Worm (Caenorhabditis elegans) whole organism, young adult: ENCODE data around the gene acd-4.

Experiments
- B0019.2 ChIP-seq: fragments of 200-800 bp; sonication (Bioruptor generic); conservative IDR thresholded peaks from 2 replicates; pipeline ENCODE4 v1.3.6; 2022; ENCODE audit warnings: missing genetic modification reagents, missing genetic modification characterization, missing compliant biosample characterization
- C17E4.6 ChIP-seq: fragments of 200-800 bp; sonication (Bioruptor generic); IDR thresholded peaks from 2 replicates; pipeline ENCODE4 v1.3.6; 2022; ENCODE audit warnings: missing genetic modification reagents, missing genetic modification characterization, missing compliant biosample characterization
- F55B11.4 ChIP-seq: sonication (generic microtip); optimal IDR thresholded peaks from 2 replicates; lab custom pipeline; 2016; ENCODE audit warnings: missing compliant biosample characterization, missing genetic modification characterization, borderline replicate concordance; ENCODE audit not compliant: insufficient read depth
- Y56A3A.18 ChIP-seq: fragments of 200-800 bp; sonication (Bioruptor generic); IDR thresholded peaks from 2 replicates; pipeline ENCODE4 v1.3.6; 2022; ENCODE audit warnings: missing genetic modification reagents, missing genetic modification characterization, missing compliant biosample characterization
- Y95B8A.8 ChIP-seq: fragments of 200-800 bp; sonication (Bioruptor generic); IDR thresholded peaks from 2 replicates; pipeline ENCODE4 v1.3.6; 2022; ENCODE audit warnings: missing genetic modification reagents, missing genetic modification characterization, missing compliant biosample characterization
- akir-1 ChIP-seq: fragments of 200-800 bp; sonication (Bioruptor generic); optimal IDR thresholded peaks from 2 replicates; lab custom pipeline; 2018; ENCODE audit warnings: mild to moderate bottlenecking, missing genetic modification characterization, moderate library complexity, missing compliant biosample characterization
- ama-1 ChIP-seq, 3 experiments: fragments of 150-350 bp in 1 of 3; sonication (generic microtip) in 2 of 3; optimal IDR thresholded peaks; 2 replicates each; lab custom pipeline; 2014 to 2018; ENCODE audit warnings: missing biosample characterization in 2 of 3, missing genetic modification characterization in 2 of 3, missing genetic modification reagents in 2 of 3
- athp-1 ChIP-seq: sonication (generic microtip); optimal IDR thresholded peaks from 2 replicates; lab custom pipeline; 2017; ENCODE audit warnings: mild to moderate bottlenecking, missing genetic modification characterization, missing compliant biosample characterization
- attf-3 ChIP-seq: fragments of 200-800 bp; sonication (Bioruptor generic); conservative IDR thresholded peaks from 2 replicates; pipeline ENCODE4 v1.3.6; 2022; ENCODE audit warnings: missing genetic modification reagents, missing genetic modification characterization, missing compliant biosample characterization
- attf-5 ChIP-seq: fragments of 200-800 bp; sonication (Bioruptor generic); optimal IDR thresholded peaks from 2 replicates; lab custom pipeline; 2018; ENCODE audit warnings: mild to moderate bottlenecking, missing genetic modification characterization, missing compliant biosample characterization
- bed-2 ChIP-seq: fragments of 200-800 bp; sonication (Bioruptor generic); IDR thresholded peaks from 2 replicates; pipeline ENCODE4 v1.3.6; 2022; ENCODE audit warnings: missing genetic modification reagents, missing genetic modification characterization, missing compliant biosample characterization
- ceh-100 ChIP-seq: fragments of 200-800 bp; sonication (Bioruptor generic); IDR thresholded peaks from 2 replicates; pipeline ENCODE4 v1.3.6; 2022; ENCODE audit warnings: missing genetic modification reagents, missing genetic modification characterization, missing compliant biosample characterization
- ceh-40 ChIP-seq: fragments of 200-800 bp; sonication (Bioruptor generic); IDR thresholded peaks from 2 replicates; pipeline ENCODE4 v1.3.6; 2022; ENCODE audit warnings: missing genetic modification characterization, missing compliant biosample characterization
- ceh-58 ChIP-seq: fragments of 200-800 bp; sonication (Bioruptor generic); IDR thresholded peaks from 2 replicates; pipeline ENCODE4 v1.3.6; 2022; ENCODE audit warnings: missing genetic modification characterization, missing compliant biosample characterization
- ceh-91 ChIP-seq: fragments of 200-800 bp; sonication (Bioruptor generic); IDR thresholded peaks from 2 replicates; pipeline ENCODE4 v1.3.6; 2022; ENCODE audit warnings: missing genetic modification reagents, missing genetic modification characterization, missing compliant biosample characterization
- dpl-1 ChIP-seq: fragments of 150-350 bp; optimal IDR thresholded peaks from 2 replicates; lab custom pipeline; 2014; ENCODE audit warnings: missing biosample characterization, missing genetic modification reagents, missing genetic modification characterization
- efl-1 ChIP-seq: fragments of 150-350 bp; optimal IDR thresholded peaks from 2 replicates; lab custom pipeline; 2014; ENCODE audit warnings: missing biosample characterization, missing genetic modification reagents, missing genetic modification characterization
- egl-18 ChIP-seq: fragments of 200-800 bp; sonication (Bioruptor generic); IDR thresholded peaks from 2 replicates; pipeline ENCODE4 v1.3.6; 2022; ENCODE audit warnings: missing genetic modification reagents, missing genetic modification characterization, missing compliant biosample characterization
- ets-4 ChIP-seq: fragments of 200-800 bp; sonication (Bioruptor generic); optimal IDR thresholded peaks from 2 replicates; lab custom pipeline; 2018; ENCODE audit warnings: mild to moderate bottlenecking, missing genetic modification characterization, missing compliant biosample characterization
- him-1 ChIP-seq: sonication (generic microtip); optimal IDR thresholded peaks from 2 replicates; lab custom pipeline; 2016; ENCODE audit warnings: missing genotype, missing genetic modification reagents, missing genetic modification characterization, missing compliant biosample characterization
- hlh-12 ChIP-seq: sonication (generic microtip); optimal IDR thresholded peaks from 2 replicates; lab custom pipeline; 2016; ENCODE audit warnings: missing genetic modification characterization, missing compliant biosample characterization
- hmg-1.2 ChIP-seq: fragments of 200-800 bp; sonication (Bioruptor generic); IDR thresholded peaks from 2 replicates; pipeline ENCODE4 v1.3.6; 2022; ENCODE audit warnings: missing genetic modification reagents, missing genetic modification characterization, missing compliant biosample characterization
- hmg-20 ChIP-seq: fragments of 200-800 bp; sonication (Bioruptor generic); IDR thresholded peaks from 2 replicates; pipeline ENCODE4 v1.3.6; 2022; ENCODE audit warnings: missing genetic modification reagents, missing genetic modification characterization, missing compliant biosample characterization
- hrde-1 ChIP-seq: sonication (generic microtip); optimal IDR thresholded peaks from 2 replicates; lab custom pipeline; 2016; ENCODE audit warnings: missing genetic modification characterization, mild to moderate bottlenecking, missing compliant biosample characterization, moderate library complexity, missing genotype, missing genetic modification reagents, borderline replicate concordance
- let-526 ChIP-seq: fragments of 200-800 bp; sonication (Bioruptor generic); IDR thresholded peaks from 2 replicates; pipeline ENCODE4 v1.3.6; 2022; ENCODE audit warnings: missing genetic modification reagents, missing genetic modification characterization, missing compliant biosample characterization
- let-607 ChIP-seq, 2 experiments: fragments of 200-800 bp in 1 of 2; sonication (Bioruptor generic) in 1 of 2; sonication (generic microtip) in 1 of 2; optimal IDR thresholded peaks; 2 replicates each; lab custom pipeline; 2016 to 2018; ENCODE audit warnings: mild to moderate bottlenecking in 2 of 2, missing compliant biosample characterization in 2 of 2, missing genetic modification characterization in 2 of 2, moderate library complexity in 2 of 2, missing genotype in 1 of 2
- lin-26 ChIP-seq: fragments of 200-800 bp; sonication (Bioruptor generic); IDR thresholded peaks from 2 replicates; pipeline ENCODE4 v1.3.6; 2022; ENCODE audit warnings: missing genetic modification reagents, missing genetic modification characterization, missing compliant biosample characterization
- mel-28 ChIP-seq: sonication (generic microtip); optimal IDR thresholded peaks from 2 replicates; lab custom pipeline; 2016; ENCODE audit warnings: borderline replicate concordance, mild to moderate bottlenecking, missing genetic modification characterization, missing compliant biosample characterization
- mxl-1 ChIP-seq: sonication (generic microtip); optimal IDR thresholded peaks from 2 replicates; lab custom pipeline; 2016; ENCODE audit warnings: missing genetic modification characterization, missing compliant biosample characterization
- nhr-179 ChIP-seq: sonication (generic microtip); optimal IDR thresholded peaks from 2 replicates; lab custom pipeline; 2016; ENCODE audit warnings: mild to moderate bottlenecking, missing genetic modification characterization, missing compliant biosample characterization
- nhr-80 ChIP-seq: sonication (generic microtip); optimal IDR thresholded peaks from 2 replicates; lab custom pipeline; 2016; ENCODE audit warnings: missing genetic modification characterization, missing compliant biosample characterization
- somi-1 ChIP-seq: fragments of 200-800 bp; sonication (Bioruptor generic); optimal IDR thresholded peaks from 2 replicates; lab custom pipeline; 2018; ENCODE audit warnings: mild to moderate bottlenecking, missing genetic modification characterization, missing compliant biosample characterization
- sptf-2 ChIP-seq: fragments of 200-800 bp; sonication (Bioruptor generic); optimal IDR thresholded peaks from 2 replicates; lab custom pipeline; 2018; ENCODE audit warnings: mild to moderate bottlenecking, missing genetic modification characterization, missing compliant biosample characterization
- tbp1 ChIP-seq: fragments of 200-800 bp; sonication (Bioruptor generic); optimal IDR thresholded peaks from 2 replicates; lab custom pipeline; 2018; ENCODE audit warnings: mild to moderate bottlenecking, missing genetic modification characterization, missing compliant biosample characterization
- unc-130 ChIP-seq: sonication (generic microtip); optimal IDR thresholded peaks from 2 replicates; lab custom pipeline; 2016; ENCODE audit warnings: missing genetic modification reagents, missing genetic modification characterization, missing compliant biosample characterization
- unc-62 ChIP-seq: fragments of 150-350 bp; optimal IDR thresholded peaks from 2 replicates; lab custom pipeline; 2014; ENCODE audit warnings: missing biosample characterization, missing genetic modification reagents, missing genetic modification characterization
- xnd-1 ChIP-seq: sonication (generic microtip); optimal IDR thresholded peaks from 2 replicates; lab custom pipeline; 2016; ENCODE audit warnings: missing genotype, missing genetic modification reagents, missing genetic modification characterization, missing compliant biosample characterization
- ztf-22 ChIP-seq: fragments of 200-800 bp; sonication (Bioruptor generic); optimal IDR thresholded peaks from 2 replicates; lab custom pipeline; 2018; ENCODE audit warnings: mild to moderate bottlenecking, missing genetic modification characterization, moderate library complexity, missing compliant biosample characterization
- ztf-28 ChIP-seq: fragments of 200-800 bp; sonication (Bioruptor generic); IDR thresholded peaks from 2 replicates; pipeline ENCODE4 v1.3.6; 2022; ENCODE audit warnings: missing genetic modification reagents, missing genetic modification characterization, missing compliant biosample characterization

The acd-4 gene

DNA sequence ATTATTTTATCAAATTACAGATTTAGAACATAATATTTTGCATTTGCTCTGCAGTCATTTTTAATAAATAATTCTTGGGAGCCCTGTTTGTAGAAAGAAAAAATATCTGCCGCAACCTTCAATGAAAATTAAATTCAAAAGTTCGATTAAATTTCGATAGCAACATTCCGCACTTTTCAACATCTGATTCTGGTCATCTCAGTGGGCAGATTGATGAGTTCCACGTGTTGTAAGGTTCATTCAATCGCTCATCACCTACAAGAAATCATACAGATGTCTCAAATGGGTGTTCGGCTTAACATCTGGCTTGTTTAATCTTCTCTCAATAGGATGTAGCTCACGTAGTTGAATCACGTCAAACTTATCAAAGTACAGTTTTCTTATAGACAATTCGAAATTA, 38.1 kb upstream of the acd-4 start (continued):
- TF ChIP-seq ama-1 (optimal IDR thresholded peaks at IDR 0.05; lab: Kevin White, UChicago) (no peak), ama-1 (GFP tag; optimal IDR thresholded peaks at IDR 0.05; lab: Kevin White, UChicago) (no peak), dpl-1 (no peak), hlh-12 (no peak), lin-26 (GFP tag; lab: Robert Waterston, UW) (no peak), akir-1 (GFP tag; lab: Kevin White, UChicago) (no peak)
- TF ChIP-seq, all 124 proteins: peak for 0

DNA sequence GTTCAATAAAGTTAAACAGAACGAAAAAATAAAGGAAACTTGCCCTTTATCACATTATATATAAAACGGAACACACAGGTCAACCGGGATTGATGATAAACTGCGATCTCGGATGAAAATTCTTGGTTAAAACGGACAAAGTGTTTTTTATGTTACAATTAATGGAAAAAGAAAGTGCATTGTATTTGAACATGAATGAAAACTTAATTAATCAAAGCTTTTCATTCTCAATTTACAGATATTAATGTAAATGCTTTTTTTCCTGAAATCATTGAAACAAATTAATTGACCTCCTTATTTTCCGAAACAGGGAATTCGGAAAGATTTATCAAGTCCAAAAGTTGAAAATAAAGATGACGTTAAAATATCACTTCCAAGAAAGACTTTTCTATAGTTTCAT, 36.6 kb upstream of the acd-4 start, which contains the start of gene F41E6.8:
Gene F41E6.8 (minus strand): TSS at position 101 of the 400 bp plus-strand sequence.
- TF ChIP-seq egl-18 (no peak), nhr-179 (tag; lab: Kevin White, UChicago) (no peak), C17E4.6 (no peak), him-1 (tag; lab: Kevin White, UChicago) (no peak), ama-1 (optimal IDR thresholded peaks at IDR 0.05; lab: Kevin White, UChicago) (no peak), ama-1 (GFP tag; optimal IDR thresholded peaks at IDR 0.05; lab: Kevin White, UChicago) (no peak)

DNA sequence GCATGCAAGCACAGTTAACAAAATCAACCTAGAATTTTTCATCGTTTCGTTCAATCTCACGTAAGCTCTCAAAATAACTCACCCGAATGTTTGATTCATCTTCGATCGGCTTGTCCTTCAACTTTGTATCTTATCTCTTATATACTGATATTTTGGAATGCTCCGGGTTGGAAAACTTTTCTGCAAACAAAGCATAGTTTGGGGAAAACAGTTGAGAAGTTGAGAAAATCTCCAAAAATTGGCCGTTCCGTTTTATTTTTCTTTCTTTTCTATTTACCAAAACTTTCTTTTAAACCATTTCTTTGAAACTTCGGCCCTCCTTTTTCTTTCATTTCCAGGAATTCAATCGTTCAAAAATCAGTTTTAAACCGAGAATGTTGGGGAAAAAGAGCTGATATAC, 35.4 kb upstream of the acd-4 start, which contains the start of gene F41E6.15:
Gene F41E6.15 (minus strand): TSS at position 101 of the 400 bp plus-strand sequence.
- TF ChIP-seq sptf-2 (no peak), let-607 (tag; optimal IDR thresholded peaks at IDR 0.05; lab: Kevin White, UChicago) (no peak), F55B11.4 (tag; lab: Kevin White, UChicago) (no peak), Y56A3A.18 (no peak), tbp1 (GFP tag; lab: Kevin White, UChicago) (no peak)

DNA sequence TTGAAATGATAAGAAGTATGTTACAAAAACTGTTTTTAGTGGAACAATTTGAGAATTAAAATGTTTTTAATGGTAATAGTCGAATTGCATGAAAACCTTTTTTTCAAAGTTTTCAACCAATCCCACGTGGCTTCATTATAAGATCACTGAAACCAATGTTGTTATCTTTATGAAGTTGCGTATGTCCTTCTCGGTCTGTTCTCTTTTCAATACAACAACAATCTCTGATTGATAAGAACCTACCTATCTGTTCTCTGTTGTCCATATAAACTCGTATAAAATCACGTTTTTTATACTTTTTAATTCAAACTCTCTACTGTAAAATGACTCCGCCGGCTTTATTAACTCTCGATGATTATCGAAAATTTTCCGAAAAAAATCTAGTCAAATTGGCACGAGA, 34.7 kb upstream of the acd-4 start, which contains the start of gene F41E6.5:
Gene F41E6.5 (plus strand): TSS at position 209 of the 400 bp plus-strand sequence.
- TF ChIP-seq ceh-91 (GFP tag; lab: Robert Waterston, UW) (no peak), nhr-80 (tag; lab: Kevin White, UChicago) (peak; percentile 53)

DNA sequence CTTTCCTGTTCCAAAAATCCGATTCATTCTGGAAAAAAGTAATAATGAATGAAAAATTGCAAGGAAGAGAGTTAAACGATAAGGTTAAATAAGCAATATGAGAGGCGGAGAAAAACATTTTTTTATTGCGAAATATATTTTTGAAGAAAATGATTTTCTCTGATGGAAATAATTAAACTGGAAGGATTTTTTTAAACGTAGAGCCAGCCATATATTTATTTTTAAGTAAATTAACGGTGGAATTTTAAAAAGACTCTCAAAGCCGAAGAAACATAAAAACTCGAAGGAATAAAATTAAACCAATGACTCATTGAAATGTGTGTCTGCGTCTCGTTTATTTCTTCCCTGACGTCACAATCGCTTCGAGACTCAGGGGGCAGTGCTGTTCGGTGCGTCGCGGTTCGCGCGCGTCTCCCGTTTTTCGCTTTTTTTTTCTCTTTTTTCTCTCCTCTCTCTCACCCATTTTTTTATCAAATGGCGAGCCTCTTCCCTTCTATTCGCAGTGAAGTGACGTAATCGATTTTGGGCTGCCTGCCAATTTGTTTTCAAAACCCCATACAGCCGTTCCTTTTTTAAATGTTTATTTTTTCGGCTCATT, 31.8 kb upstream of the acd-4 start, which contains the start of gene vps-60:
Gene vps-60 (minus strand): TSS at position 30 of the 598 bp plus-strand sequence.
- TF ChIP-seq attf-3 (GFP tag; lab: Robert Waterston, UW), result peak; percentile 50; the same call in 1 of the 2 replicates
- TF ChIP-seq hmg-1.2, result peak; percentile 77
- peak; percentile 63 for TF ChIP-seq ztf-22 (GFP tag; lab: Kevin White, UChicago)
- TF ChIP-seq ets-4 (GFP tag; lab: Kevin White, UChicago), result no peak
- TF ChIP-seq bed-2 (GFP tag; lab: Robert Waterston, UW), result no peak
- TF ChIP-seq xnd-1 (tag; lab: Kevin White, UChicago), result no peak
- TF ChIP-seq ceh-40 (GFP tag; lab: Robert Waterston, UW), result no peak
- TF ChIP-seq ceh-100 (GFP tag; lab: Robert Waterston, UW), result peak; percentile 57; the same call in 1 of the 2 replicates
- no peak for TF ChIP-seq nhr-179 (tag; lab: Kevin White, UChicago)
- TF ChIP-seq hrde-1 (tag; lab: Kevin White, UChicago), result no peak
- peak; percentile 81 for TF ChIP-seq athp-1 (tag; lab: Kevin White, UChicago)
- peak; percentile 97 for TF ChIP-seq attf-5 (GFP tag; lab: Kevin White, UChicago)
- peak; percentile 67 for TF ChIP-seq efl-1 (GFP tag; lab: Kevin White, UChicago)
- TF ChIP-seq hmg-20 (GFP tag; lab: Robert Waterston, UW), result 0 out of 2 replicates have a peak, but pooled peaks have one; percentile 10
- peak; percentile 74 for TF ChIP-seq somi-1 (GFP tag; lab: Kevin White, UChicago)
- no peak for TF ChIP-seq ceh-58
- peak; percentile 14 for TF ChIP-seq unc-130 (GFP tag; lab: Kevin White, UChicago)
- no peak for TF ChIP-seq B0019.2 (GFP tag; lab: Robert Waterston, UW)
- peak; percentile 83 for TF ChIP-seq Y95B8A.8 (GFP tag; lab: Robert Waterston, UW)
- TF ChIP-seq him-1 (tag; lab: Kevin White, UChicago), result no peak
- no peak for TF ChIP-seq mel-28 (tag; lab: Kevin White, UChicago)
- TF ChIP-seq ztf-28, result no peak
- TF ChIP-seq unc-62 (GFP tag; lab: Kevin White, UChicago), result peak; percentile 64
- TF ChIP-seq egl-18, result 0 out of 2 replicates have a peak, but pooled peaks have one; percentile 29
- no peak for TF ChIP-seq mxl-1 (tag; lab: Kevin White, UChicago)
- TF ChIP-seq tbp1 (GFP tag; lab: Kevin White, UChicago), result peak; percentile 70
- no peak for TF ChIP-seq let-526 (GFP tag; lab: Robert Waterston, UW)
